Worm (Caenorhabditis elegans) whole organism, L3 larva: ENCODE measurements around the gene C25F9.8.

Experiments used
- R02D3.7 ChIP-seq: fragments of 150-350 bp; optimal IDR thresholded peaks from 2 replicates; lab custom pipeline; 2014; ENCODE audit warnings: missing biosample characterization, missing genetic modification characterization
- ZK546.5 ChIP-seq: sonication (generic microtip); optimal IDR thresholded peaks from 2 replicates; lab custom pipeline; 2017; ENCODE audit warnings: missing biosample characterization, missing genetic modification characterization
- aly-2 ChIP-seq: fragments of 150-350 bp; optimal IDR thresholded peaks from 2 replicates; lab custom pipeline; 2014; ENCODE audit warnings: missing biosample characterization, missing genetic modification characterization
- ama-1 ChIP-seq: fragments of 150-350 bp; optimal IDR thresholded peaks from 2 replicates; lab custom pipeline; 2018
- ceh-16 ChIP-seq: sonication (generic microtip); optimal IDR thresholded peaks from 2 replicates; lab custom pipeline; 2017; ENCODE audit warnings: missing biosample characterization, missing genetic modification characterization
- ceh-28 ChIP-seq: fragments of 150-350 bp; optimal IDR thresholded peaks from 2 replicates; lab custom pipeline; 2014; ENCODE audit warnings: missing biosample characterization, missing genetic modification reagents, missing genetic modification characterization
- ceh-82 ChIP-seq: fragments of 150-350 bp; optimal IDR thresholded peaks from 2 replicates; lab custom pipeline; 2014; ENCODE audit warnings: missing biosample characterization, missing genetic modification characterization
- ceh-9 ChIP-seq: sonication (generic microtip); optimal IDR thresholded peaks from 2 replicates; lab custom pipeline; 2018; ENCODE audit warnings: missing biosample characterization, missing genetic modification characterization
- daf-12 ChIP-seq: fragments of 150-350 bp; optimal IDR thresholded peaks from 2 replicates; lab custom pipeline; 2014; ENCODE audit warnings: missing biosample characterization, missing genetic modification reagents, missing genetic modification characterization
- egl-5 ChIP-seq: fragments of 150-350 bp; optimal IDR thresholded peaks from 2 replicates; lab custom pipeline; 2017; ENCODE audit warnings: missing biosample characterization, missing genetic modification reagents, missing genetic modification characterization, inconsistent platforms
- elt-2 ChIP-seq: sonication (generic microtip); optimal IDR thresholded peaks from 2 replicates; lab custom pipeline; 2016; ENCODE audit warnings: missing genetic modification reagents, mild to moderate bottlenecking, missing genetic modification characterization, missing compliant biosample characterization
- elt-3 ChIP-seq, 3 experiments: fragments of 150-350 bp in 1 of 3; sonication (generic microtip) in 2 of 3; optimal IDR thresholded peaks; 2 replicates in 2 of 3; 4 replicates in 1 of 3; lab custom pipeline; 2014 to 2017; ENCODE audit warnings: missing biosample characterization in 3 of 3, missing genetic modification characterization in 3 of 3
- fkh-10 ChIP-seq: sonication (generic microtip); optimal IDR thresholded peaks from 2 replicates; lab custom pipeline; 2017; ENCODE audit warnings: missing biosample characterization, missing genetic modification reagents, missing genetic modification characterization
- fos-1 ChIP-seq: fragments of 150-350 bp; optimal IDR thresholded peaks from 2 replicates; lab custom pipeline; 2014; ENCODE audit warnings: missing biosample characterization, missing genetic modification characterization
- hmg-11 ChIP-seq: sonication (generic microtip); optimal IDR thresholded peaks from 2 replicates; lab custom pipeline; 2016; ENCODE audit warnings: missing genetic modification characterization, missing compliant biosample characterization
- jun-1 ChIP-seq: fragments of 150-350 bp; optimal IDR thresholded peaks from 2 replicates; lab custom pipeline; 2014; ENCODE audit warnings: missing biosample characterization, missing genetic modification reagents, missing genetic modification characterization
- lin-15B ChIP-seq: fragments of 150-350 bp; optimal IDR thresholded peaks from 2 replicates; lab custom pipeline; 2014; ENCODE audit warnings: missing biosample characterization, missing genetic modification characterization
- lin-39 ChIP-seq: fragments of 150-350 bp; optimal IDR thresholded peaks from 2 replicates; lab custom pipeline; 2018; ENCODE audit warnings: missing biosample characterization, missing genetic modification reagents, missing genetic modification characterization
- lsy-12 ChIP-seq: sonication (generic microtip); optimal IDR thresholded peaks from 2 replicates; lab custom pipeline; 2016; ENCODE audit warnings: mild to moderate bottlenecking, missing genetic modification characterization, missing compliant biosample characterization
- mml-1 ChIP-seq: fragments of 150-350 bp; sonication (generic microtip); optimal IDR thresholded peaks from 3 replicates; lab custom pipeline; 2014; ENCODE audit warnings: missing biosample characterization, missing genetic modification characterization
- nhr-11 ChIP-seq: fragments of 150-350 bp; optimal IDR thresholded peaks from 2 replicates; lab custom pipeline; 2014; ENCODE audit warnings: missing biosample characterization, missing genetic modification characterization
- nhr-23 ChIP-seq: fragments of 150-350 bp; optimal IDR thresholded peaks from 2 replicates; lab custom pipeline; 2014; ENCODE audit warnings: missing biosample characterization, missing genetic modification reagents, missing genetic modification characterization
- nhr-237 ChIP-seq: fragments of 150-350 bp; optimal IDR thresholded peaks from 2 replicates; lab custom pipeline; 2014; ENCODE audit warnings: missing biosample characterization, missing genetic modification characterization
- nhr-25 ChIP-seq: sonication (generic microtip); optimal IDR thresholded peaks from 2 replicates; lab custom pipeline; 2017; ENCODE audit warnings: missing biosample characterization, missing genetic modification characterization
- nhr-28 ChIP-seq: fragments of 150-350 bp; optimal IDR thresholded peaks from 2 replicates; lab custom pipeline; 2014; ENCODE audit warnings: missing biosample characterization, missing genetic modification characterization
- nhr-43 ChIP-seq: sonication (generic microtip); optimal IDR thresholded peaks from 2 replicates; lab custom pipeline; 2016; ENCODE audit warnings: mild to moderate bottlenecking, missing genetic modification characterization, missing compliant biosample characterization; ENCODE audit not compliant: poor library complexity, severe bottlenecking
- nhr-67 ChIP-seq: fragments of 150-350 bp; optimal IDR thresholded peaks from 2 replicates; lab custom pipeline; 2014; ENCODE audit warnings: missing biosample characterization, missing genetic modification characterization
- pha-4 ChIP-seq: fragments of 150-350 bp; optimal IDR thresholded peaks from 2 replicates; lab custom pipeline; 2014; ENCODE audit warnings: missing biosample characterization, missing genetic modification reagents, missing genetic modification characterization
- pqm-1 ChIP-seq: fragments of 150-350 bp; optimal IDR thresholded peaks from 2 replicates; lab custom pipeline; 2017; ENCODE audit warnings: missing biosample characterization, missing genetic modification characterization, inconsistent platforms
- sea-2 ChIP-seq: fragments of 150-350 bp; sonication (generic microtip); optimal IDR thresholded peaks from 4 replicates; lab custom pipeline; 2014; ENCODE audit warnings: missing biosample characterization, missing genetic modification reagents, missing genetic modification characterization
- snpc-4 ChIP-seq: fragments of 150-350 bp; optimal IDR thresholded peaks from 2 replicates; lab custom pipeline; 2014; ENCODE audit warnings: missing biosample characterization, missing genetic modification characterization
- tbx-2 ChIP-seq: sonication (generic microtip); optimal IDR thresholded peaks from 2 replicates; lab custom pipeline; 2016; ENCODE audit warnings: mild to moderate bottlenecking, missing genetic modification characterization, missing compliant biosample characterization
- unc-39 ChIP-seq: sonication (generic microtip); optimal IDR thresholded peaks from 4 replicates; lab custom pipeline; 2017; ENCODE audit warnings: missing biosample characterization, missing genetic modification characterization
- unc-62 ChIP-seq: fragments of 150-350 bp; sonication (generic microtip); optimal IDR thresholded peaks from 4 replicates; lab custom pipeline; 2014; ENCODE audit warnings: missing biosample characterization, missing genetic modification reagents, missing genetic modification characterization
- ztf-11 ChIP-seq: fragments of 150-350 bp; optimal IDR thresholded peaks from 2 replicates; lab custom pipeline; 2014; ENCODE audit warnings: missing biosample characterization, missing genetic modification characterization

Gene C25F9.8

DNA sequence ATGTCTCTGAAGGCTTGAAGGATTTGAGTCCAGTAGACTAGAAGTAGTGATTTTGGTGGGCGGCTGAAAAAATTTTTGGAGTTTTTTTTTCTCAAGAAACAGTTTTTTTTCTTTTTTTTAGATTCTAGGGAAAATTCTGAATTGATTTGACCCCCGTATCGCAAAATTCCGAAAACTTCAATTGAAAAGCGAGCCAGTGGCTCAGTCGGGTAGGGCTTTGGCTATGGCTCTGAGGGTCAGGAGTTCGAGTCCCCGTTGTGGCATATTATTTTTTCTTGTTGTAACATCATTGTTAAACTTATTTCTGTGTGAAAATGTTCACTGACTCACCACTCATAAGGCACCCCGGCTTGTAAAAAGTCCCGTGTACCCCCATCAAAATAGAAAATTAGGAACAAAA lies 3.5 kb downstream of the C25F9.8 start:
- TF ChIP-seq lsy-12 (tag; lab: Kevin White, UChicago) (no peak), nhr-28 (tag; lab: Kevin White, UChicago) (no peak), R02D3.7 (tag; lab: Kevin White, UChicago) (no peak), pha-4 (tag; lab: Kevin White, UChicago) (no peak), aly-2 (no peak), nhr-11 (no peak), unc-39 (tag; lab: Kevin White, UChicago) (no peak), snpc-4 (tag; lab: Kevin White, UChicago) (no peak), elt-2 (tag; lab: Kevin White, UChicago) (no peak), daf-12 (no peak), tbx-2 (tag; lab: Kevin White, UChicago) (no peak)

ce11 chrV:19398882-19399281 lies 4.0 kb downstream of the C25F9.8 start, which contains the start of gene C25F9.13:
C25F9.13 (minus strand) TSS chrV:19398982.
- TF ChIP-seq nhr-11 (no peak), jun-1 (tag; lab: Kevin White, UChicago) (no peak), fkh-10 (no peak), mml-1 (tag; lab: Kevin White, UChicago) (no peak), ceh-9 (tag; lab: Kevin White, UChicago) (no peak), lin-39 (tag; lab: Kevin White, UChicago) (no peak), nhr-237 (tag; lab: Kevin White, UChicago) (no peak), ceh-28 (tag; lab: Kevin White, UChicago) (no peak), nhr-23 (no peak), nhr-25 (tag; lab: Kevin White, UChicago) (no peak), tbx-2 (tag; lab: Kevin White, UChicago) (no peak), lin-15B (no peak), sea-2 (GFP tag; lab: Kevin White, UChicago) (no peak), ceh-82 (no peak), pqm-1 (tag; lab: Kevin White, UChicago) (no peak), ZK546.5 (tag; lab: Kevin White, UChicago) (no peak), hmg-11 (tag; lab: Kevin White, UChicago) (no peak), ama-1 (lab: Kevin White, UChicago) (no peak), ztf-11 (tag; lab: Kevin White, UChicago) (no peak)

DNA sequence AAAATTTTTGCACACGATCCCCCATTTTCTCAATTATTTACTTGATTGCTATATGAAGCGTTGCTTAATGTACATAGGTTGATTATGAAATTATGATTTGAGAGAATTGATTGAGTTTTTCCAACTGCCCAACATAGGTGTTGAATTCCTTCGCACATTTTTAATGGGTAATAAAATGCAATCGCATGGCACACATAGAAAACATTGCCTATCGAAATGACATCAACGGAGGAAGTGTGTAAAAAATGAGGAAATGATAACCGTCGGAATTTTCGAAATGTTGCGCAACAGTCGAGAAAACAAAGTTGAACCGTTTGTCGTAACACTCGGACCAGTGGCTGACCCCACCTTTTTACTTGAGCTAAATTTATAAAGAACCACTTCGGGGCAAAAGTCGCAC lies 4.4 kb downstream of the C25F9.8 start:
- peak; percentile 4 for TF ChIP-seq elt-2 (tag; lab: Kevin White, UChicago)

- TF ChIP-seq ceh-16 (tag; lab: Kevin White, UChicago) (no peak), nhr-11 (no peak), pha-4 (tag; lab: Kevin White, UChicago) (no peak), sea-2 (GFP tag; lab: Kevin White, UChicago) (no peak), elt-3 (tag; optimal IDR thresholded peaks at IDR 0.05; lab: Kevin White, UChicago) (no peak), unc-62 (GFP tag; lab: Kevin White, UChicago) (no peak), nhr-23 (no peak), R02D3.7 (tag; lab: Kevin White, UChicago) (no peak), fos-1 (no peak), nhr-237 (tag; lab: Kevin White, UChicago) (no peak), egl-5 (tag; lab: Kevin White, UChicago) (no peak), ama-1 (lab: Kevin White, UChicago) (no peak), nhr-25 (tag; lab: Kevin White, UChicago) (no peak), nhr-28 (tag; lab: Kevin White, UChicago) (no peak), nhr-43 (tag; lab: Kevin White, UChicago) (no peak), unc-39 (tag; lab: Kevin White, UChicago) (no peak)
- TF ChIP-seq, all 47 proteins: peak for 0
Observed at ce11 chrV:19400619-19401018, 5.8 kb downstream of the C25F9.8 start, which contains the start of gene srw-86. srw-86 (minus strand) TSS chrV:19400719.

DNA sequence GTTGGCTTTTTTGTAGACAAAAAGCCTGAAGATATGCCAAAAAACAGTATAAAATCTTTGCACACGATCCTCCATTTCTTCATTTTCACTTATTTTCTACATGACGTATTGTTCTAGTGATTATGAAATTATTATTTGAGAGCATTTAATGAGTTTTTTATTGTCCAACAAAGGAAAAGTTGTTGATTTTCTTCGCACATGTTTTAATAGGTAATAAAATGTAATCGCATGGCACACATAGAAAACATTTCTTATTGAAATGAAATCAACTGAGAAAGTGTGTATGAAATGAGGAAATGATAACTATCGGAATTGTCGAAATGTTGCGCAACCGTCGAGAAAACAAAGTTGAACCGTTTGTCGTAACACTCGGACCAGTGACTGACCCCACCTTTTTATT lies 6.6 kb downstream of the C25F9.8 start:
- TF ChIP-seq nhr-67 (tag; lab: Kevin White, UChicago), result no peak
- peak; percentile 53 for TF ChIP-seq pqm-1 (tag; lab: Kevin White, UChicago)
- peak; percentile 52 for TF ChIP-seq elt-2 (tag; lab: Kevin White, UChicago)
- TF ChIP-seq pha-4 (tag; lab: Kevin White, UChicago), result peak; percentile 27
